Worm (Caenorhabditis elegans): ENCODE results near the gene kcnl-1.

Gene kcnl-1

ce11 chrV:19636194-19636584 is 71.0 kb downstream of the kcnl-1 start:
- TF ChIP-seq nhr-85 (tag) (peak; percentile 28), zag-1 (tag; optimal IDR thresholded peaks at IDR 0.05) (no peak)

- no peak for TF ChIP-seq blmp-1 (tag; optimal IDR thresholded peaks at IDR 0.05)
- TF ChIP-seq nhr-76 (tag; optimal IDR thresholded peaks at IDR 0.05), result no peak
- no peak for TF ChIP-seq elt-2 (tag; optimal IDR thresholded peaks at IDR 0.05)
- no peak for TF ChIP-seq grh-1 (GFP tag; IDR thresholded peaks at IDR 0.05)
- no peak for TF ChIP-seq F16B12.6 (tag; optimal IDR thresholded peaks at IDR 0.05)
- no peak for TF ChIP-seq efl-1 (optimal IDR thresholded peaks at IDR 0.05)
- no peak for TF ChIP-seq efl-1 (GFP tag; optimal IDR thresholded peaks at IDR 0.05 in 1 of 2)
- no peak for TF ChIP-seq lin-15B (tag; optimal IDR thresholded peaks at IDR 0.05)
- TF ChIP-seq ceh-90 (tag; optimal IDR thresholded peaks at IDR 0.05), result no peak
- no peak for TF ChIP-seq irx-1 (tag; optimal IDR thresholded peaks at IDR 0.05)
- no peak for TF ChIP-seq hlh-17 (GFP tag; optimal IDR thresholded peaks at IDR 0.05; ENCODE audit: borderline replicate concordance)
- TF ChIP-seq nhr-85 (tag), result no peak
- TF ChIP-seq dpl-1 (GFP tag; optimal IDR thresholded peaks at IDR 0.05), result no peak
- TF ChIP-seq aly-2 (tag; optimal IDR thresholded peaks at IDR 0.05), result no peak
- TF ChIP-seq nhr-84 (tag; optimal IDR thresholded peaks at IDR 0.05), result no peak
- TF ChIP-seq lin-35 (GFP tag; optimal IDR thresholded peaks at IDR 0.05), result no peak
- no peak for TF ChIP-seq ceh-8 (GFP tag; optimal IDR thresholded peaks at IDR 0.05)
- TF ChIP-seq ztf-4 (tag; optimal IDR thresholded peaks at IDR 0.05), result no peak
- no peak for TF ChIP-seq fos-1 (tag; optimal IDR thresholded peaks at IDR 0.05)
- TF ChIP-seq elt-3 (tag; optimal IDR thresholded peaks at IDR 0.05), result no peak
These were observed 72.7 kb downstream of the kcnl-1 start for ce11 chrV:19637890-19638289.

- TF ChIP-seq nhr-85 (tag), result peak; percentile 47
- TF ChIP-seq lin-35 (GFP tag; optimal IDR thresholded peaks at IDR 0.05), result no peak
- no peak for TF ChIP-seq zag-1 (tag; optimal IDR thresholded peaks at IDR 0.05)
- no peak for TF ChIP-seq dpl-1 (GFP tag; optimal IDR thresholded peaks at IDR 0.05)
- TF ChIP-seq ceh-8 (GFP tag; optimal IDR thresholded peaks at IDR 0.05), result no peak
These were observed 75.6 kb downstream of the kcnl-1 start, which contains the start of gene Y43F8C.6 for ce11 chrV:19640808-19641207. Gene Y43F8C.6, minus strand, starts transcription at chrV:19640908.

ce11 chrV:19643015-19643414 is 77.8 kb downstream of the kcnl-1 start:
- no peak for TF ChIP-seq sptf-1 (tag; optimal IDR thresholded peaks at IDR 0.05)
- no peak for TF ChIP-seq nhr-71 (tag; optimal IDR thresholded peaks at IDR 0.05)
- TF ChIP-seq tbx-2 (tag; optimal IDR thresholded peaks at IDR 0.05), result peak; percentile 76
- peak in 2 of 6 experiments; percentile 21 to 58 for TF ChIP-seq elt-3 (tag; optimal IDR thresholded peaks at IDR 0.05)
- TF ChIP-seq fkh-10 (GFP tag; optimal IDR thresholded peaks at IDR 0.05), result no peak
- peak; percentile 79 for TF ChIP-seq nhr-90 (tag; optimal IDR thresholded peaks at IDR 0.05; ENCODE audit: poor library complexity)
- peak; percentile 36 for TF ChIP-seq vab-15 (tag; optimal IDR thresholded peaks at IDR 0.05)
- peak; percentile 79 for TF ChIP-seq nhr-85 (tag)
- TF ChIP-seq nhr-19 (GFP tag; conservative IDR thresholded peaks at IDR 0.05), result peak; percentile 92
- TF ChIP-seq elt-2 (tag; optimal IDR thresholded peaks at IDR 0.05), result peak; percentile 53
- TF ChIP-seq blmp-1 (tag; optimal IDR thresholded peaks at IDR 0.05), result no peak
- peak; percentile 44 for TF ChIP-seq isw-1 (GFP tag; IDR thresholded peaks at IDR 0.05)
- TF ChIP-seq sox-4 (tag; optimal IDR thresholded peaks at IDR 0.05), result peak; percentile 28
- TF ChIP-seq pag-3 (tag; optimal IDR thresholded peaks at IDR 0.05; ENCODE audit: borderline replicate concordance, insufficient read depth), result no peak
- TF ChIP-seq unc-130 (tag; optimal IDR thresholded peaks at IDR 0.05), result peak; percentile 7
- peak in 1 of 2 experiments; percentile 40 for TF ChIP-seq mdl-1 (tag; optimal IDR thresholded peaks at IDR 0.05)
- TF ChIP-seq sup-37 (GFP tag; optimal IDR thresholded peaks at IDR 0.05), result peak; percentile 20
- peak; percentile 66 for TF ChIP-seq lin-13 (GFP tag; optimal IDR thresholded peaks at IDR 0.05)
- peak; percentile 42 to 54 for TF ChIP-seq lin-35 (GFP tag; optimal IDR thresholded peaks at IDR 0.05)
- TF ChIP-seq unc-86 (tag; optimal IDR thresholded peaks at IDR 0.05), result peak; percentile 62
- TF ChIP-seq skn-1 (tag; optimal IDR thresholded peaks at IDR 0.05), result peak; percentile 51
- peak; percentile 72 for TF ChIP-seq irx-1 (tag; optimal IDR thresholded peaks at IDR 0.05)
- peak; percentile 14 for TF ChIP-seq nhr-76 (tag; optimal IDR thresholded peaks at IDR 0.05)
- peak in 1 of 2 experiments; percentile 64 for TF ChIP-seq ztf-11 (tag; optimal IDR thresholded peaks at IDR 0.05)
- TF ChIP-seq jun-1 (tag; optimal IDR thresholded peaks at IDR 0.05), result peak; percentile 79
- TF ChIP-seq aha-1 (tag; optimal IDR thresholded peaks at IDR 0.05), result no peak
- TF ChIP-seq lin-39 (tag; optimal IDR thresholded peaks at IDR 0.05), result peak; percentile 7
- TF ChIP-seq efl-1 (optimal IDR thresholded peaks at IDR 0.05), result peak; percentile 30 to 64
- peak; percentile 43 to 95 for TF ChIP-seq efl-1 (GFP tag; optimal IDR thresholded peaks at IDR 0.05 in 1 of 2)
- peak; percentile 81 for TF ChIP-seq snu-23 (GFP tag; optimal IDR thresholded peaks at IDR 0.05)
- TF ChIP-seq mab-9 (GFP tag; IDR thresholded peaks at IDR 0.05), result peak; percentile 68
- no peak for TF ChIP-seq zag-1 (tag; optimal IDR thresholded peaks at IDR 0.05)
- TF ChIP-seq ceh-8 (GFP tag; optimal IDR thresholded peaks at IDR 0.05), result peak; percentile 69
- peak; percentile 79 to 83 for TF ChIP-seq lsy-2 (tag; optimal IDR thresholded peaks at IDR 0.05)
- TF ChIP-seq snpc-4 (tag; optimal IDR thresholded peaks at IDR 0.05), result peak; percentile 61
- peak; percentile 36 for TF ChIP-seq fos-1 (tag; optimal IDR thresholded peaks at IDR 0.05)

Measured in whole organism, L1 larva.